Worm (Caenorhabditis elegans): Measurements from ENCODE around the gene sel-10.

DNA sequence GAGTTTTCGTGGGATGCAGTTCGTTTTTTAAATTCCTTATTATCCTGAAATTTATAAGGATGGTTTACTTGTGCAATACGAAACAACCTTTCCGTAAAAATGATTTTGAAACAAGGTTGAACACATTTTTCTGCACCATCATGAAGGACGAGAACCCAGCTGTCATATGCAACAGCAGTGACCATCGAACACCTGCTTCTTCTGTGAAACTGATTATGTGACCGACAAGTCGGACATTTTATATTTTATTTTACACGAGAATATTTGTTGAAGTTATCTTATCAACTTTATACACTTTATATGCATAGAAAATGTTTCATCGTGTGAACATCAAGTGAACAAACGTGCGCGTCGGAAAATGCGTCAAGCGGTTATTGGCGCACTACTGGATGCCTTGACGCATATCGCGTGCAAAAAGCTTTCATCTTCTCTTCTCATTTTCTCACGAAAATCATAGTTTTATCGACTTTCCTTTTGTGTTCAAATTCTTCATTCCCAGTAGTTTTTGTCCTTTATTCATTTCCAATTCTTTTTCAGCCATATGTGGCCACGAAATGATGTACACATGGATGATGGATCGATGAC, at the start of gene sel-10:
- TF ChIP-seq nhr-41 (GFP tag; IDR thresholded peaks at IDR 0.05) (no peak), ces-1 (GFP tag; optimal IDR thresholded peaks at IDR 0.05) (no peak), nhr-237 (tag; optimal IDR thresholded peaks at IDR 0.05) (no peak), lsy-2 (tag; optimal IDR thresholded peaks at IDR 0.05) (peak in 1 of 2 experiments; percentile 83), aly-2 (tag; optimal IDR thresholded peaks at IDR 0.05) (no peak), lir-3 (tag; optimal IDR thresholded peaks at IDR 0.05) (no peak), snpc-4 (tag; optimal IDR thresholded peaks at IDR 0.05) (no peak), unc-39 (tag; optimal IDR thresholded peaks at IDR 0.05) (no peak), unc-130 (GFP tag; optimal IDR thresholded peaks at IDR 0.05) (no peak), lin-39 (tag; optimal IDR thresholded peaks at IDR 0.05) (no peak), ceh-62 (tag; optimal IDR thresholded peaks at IDR 0.05) (no peak), nhr-25 (tag; optimal IDR thresholded peaks at IDR 0.05; ENCODE audit: borderline replicate concordance, insufficient read depth) (no peak), duxl-1 (tag; optimal IDR thresholded peaks at IDR 0.05; ENCODE audit: poor library complexity) (peak; percentile 66)
